Worm (Caenorhabditis elegans): ENCODE measurements around the gene srbc-44.

ce11 chrV:12811810-12812209, 23.5 kb upstream of the srbc-44 start:
- TF ChIP-seq dao-5 (tag; optimal IDR thresholded peaks at IDR 0.05) = no peak
- TF ChIP-seq him-1 (tag; optimal IDR thresholded peaks at IDR 0.05) = no peak
